Fruit fly (Drosophila melanogaster) whole organism, adult: ENCODE results near the gene Wdr24.

Source experiments
- CG11617 ChIP-seq: fragments of 200-800 bp; sonication (Bioruptor generic); optimal IDR thresholded peaks from 2 replicates; lab custom pipeline; 2017; ENCODE audit warnings: mild to moderate bottlenecking, missing biosample characterization, missing genetic modification reagents, missing genetic modification characterization
- CG12768 ChIP-seq: fragments of 200-800 bp; sonication (Bioruptor generic); optimal IDR thresholded peaks from 2 replicates; lab custom pipeline; 2017; ENCODE audit warnings: missing biosample characterization, missing genetic modification characterization, mild to moderate bottlenecking, moderate library complexity, missing genetic modification reagents
- CG14711 ChIP-seq: fragments of 200-800 bp; sonication (Bioruptor generic); optimal IDR thresholded peaks from 2 replicates; lab custom pipeline; 2018; ENCODE audit warnings: missing biosample characterization, mild to moderate bottlenecking, missing genetic modification characterization, moderate library complexity
- CG1620 ChIP-seq: fragments of 200-800 bp; sonication (Bioruptor generic); optimal IDR thresholded peaks from 2 replicates; lab custom pipeline; 2016; ENCODE audit warnings: missing biosample characterization, missing genetic modification characterization
- CG33017 ChIP-seq: fragments of 200-800 bp; sonication (Bioruptor generic); optimal IDR thresholded peaks from 2 replicates; lab custom pipeline; 2018; ENCODE audit warnings: missing biosample characterization, mild to moderate bottlenecking, missing genetic modification characterization, moderate library complexity
- CG5204 ChIP-seq: fragments of 200-800 bp; sonication (Bioruptor generic); optimal IDR thresholded peaks from 2 replicates; lab custom pipeline; 2016; ENCODE audit warnings: missing biosample characterization, missing genetic modification characterization
- CG7045 ChIP-seq: fragments of 200-800 bp; sonication (Bioruptor generic); optimal IDR thresholded peaks from 2 replicates; lab custom pipeline; 2017; ENCODE audit warnings: missing biosample characterization, mild to moderate bottlenecking, missing genetic modification characterization
- CG7101 ChIP-seq: fragments of 200-800 bp; sonication (Bioruptor generic); optimal IDR thresholded peaks from 2 replicates; lab custom pipeline; 2018; ENCODE audit warnings: missing biosample characterization, mild to moderate bottlenecking, missing genetic modification characterization, moderate library complexity
- Clk ChIP-seq: fragments of 200-800 bp; sonication (Bioruptor generic); optimal IDR thresholded peaks from 2 replicates; lab custom pipeline; 2017; ENCODE audit warnings: missing biosample characterization, missing genetic modification characterization
- Crg-1 ChIP-seq: fragments of 200-800 bp; sonication (Bioruptor generic); optimal IDR thresholded peaks from 2 replicates; lab custom pipeline; 2016; ENCODE audit warnings: missing biosample characterization, missing genetic modification characterization
- Hr96 ChIP-seq: fragments of 200-800 bp; sonication (Bioruptor generic); optimal IDR thresholded peaks from 2 replicates; lab custom pipeline; 2016; ENCODE audit warnings: missing biosample characterization, missing genetic modification characterization
- Mnt ChIP-seq: fragments of 200-800 bp; sonication (Bioruptor generic); optimal IDR thresholded peaks from 2 replicates; lab custom pipeline; 2016; ENCODE audit warnings: missing biosample characterization, mild to moderate bottlenecking, missing genetic modification characterization
- bab1 ChIP-seq: fragments of 200-800 bp; sonication (Bioruptor generic); optimal IDR thresholded peaks from 3 replicates; lab custom pipeline; 2019; ENCODE audit warnings: missing biosample characterization, mild to moderate bottlenecking, missing genetic modification characterization, moderate library complexity
- cic ChIP-seq: fragments of 200-800 bp; sonication (Bioruptor generic); optimal IDR thresholded peaks from 2 replicates; lab custom pipeline; 2017; ENCODE audit warnings: missing biosample characterization, mild to moderate bottlenecking, missing genetic modification characterization, moderate library complexity
- cnc ChIP-seq, 2 experiments: fragments of >200 bp; optimal IDR thresholded peaks; 2 replicates each; lab custom pipeline; 2017
- kay ChIP-seq: fragments of 200-800 bp; sonication (Bioruptor generic); peaks from one replicate; lab custom pipeline; 2016; ENCODE audit warnings: missing biosample characterization, missing genetic modification characterization, borderline replicate concordance
- ovo ChIP-seq: fragments of 200-800 bp; sonication (Bioruptor generic); optimal IDR thresholded peaks from 2 replicates; lab custom pipeline; 2016; ENCODE audit warnings: missing biosample characterization, missing genetic modification characterization
- pad ChIP-seq: fragments of 200-800 bp; sonication (Bioruptor generic); optimal IDR thresholded peaks from 3 replicates; lab custom pipeline; 2017; ENCODE audit warnings: missing biosample characterization, missing genetic modification characterization, mild to moderate bottlenecking, moderate library complexity, missing genetic modification reagents
- tj ChIP-seq: fragments of 200-800 bp; sonication (Bioruptor generic); optimal IDR thresholded peaks from 3 replicates; lab custom pipeline; 2017; ENCODE audit warnings: missing biosample characterization, mild to moderate bottlenecking, missing genetic modification characterization, moderate library complexity
- toe ChIP-seq: fragments of 200-800 bp; sonication (Bioruptor generic); optimal IDR thresholded peaks from 2 replicates; lab custom pipeline; 2016; ENCODE audit warnings: missing biosample characterization, missing genetic modification characterization

Wdr24 gene

dm6 chr3R:29772090-29772794 is 27.4 kb upstream of the Wdr24 start:
- TF ChIP-seq Hr96: peak; percentile 59
- peak; percentile 50 for TF ChIP-seq CG7045 (GFP tag; lab: Kevin White, UChicago)
- peak; percentile 16 for TF ChIP-seq tj
- TF ChIP-seq cnc (optimal IDR thresholded peaks at IDR 0.05; lab: Kevin White, UChicago): peak in 1 of 2 experiments; percentile 89
- no peak for TF ChIP-seq bab1
- no peak for TF ChIP-seq CG12768 (GFP tag; lab: Kevin White, UChicago)
- TF ChIP-seq toe: peak; percentile 19
- no peak for TF ChIP-seq CG14711 (tag; lab: Kevin White, UChicago)
- peak; percentile 36 for TF ChIP-seq CG5204 (GFP tag; lab: Kevin White, UChicago)
- peak; percentile 46 for TF ChIP-seq pad (GFP tag; lab: Kevin White, UChicago)
- TF ChIP-seq CG11617 (GFP tag; lab: Kevin White, UChicago): peak; percentile 29
- peak; percentile 5 for TF ChIP-seq ovo
- TF ChIP-seq CG1620: no peak

- TF ChIP-seq CG5204 (GFP tag; lab: Kevin White, UChicago) (no peak), Mnt (peak; percentile 87), cnc (optimal IDR thresholded peaks at IDR 0.05; lab: Kevin White, UChicago) (no peak), Crg-1 (GFP tag; lab: Kevin White, UChicago) (no peak), CG7045 (GFP tag; lab: Kevin White, UChicago) (no peak), CG14711 (tag; lab: Kevin White, UChicago) (no peak), kay (GFP tag; lab: Kevin White, UChicago) (no peak), Hr96 (no peak), CG1620 (no peak), cic (GFP tag; lab: Kevin White, UChicago) (peak; percentile 86), CG33017 (tag; lab: Kevin White, UChicago) (peak; percentile 20), CG12768 (GFP tag; lab: Kevin White, UChicago) (no peak), ovo (no peak), pad (GFP tag; lab: Kevin White, UChicago) (no peak), bab1 (no peak), CG11617 (GFP tag; lab: Kevin White, UChicago) (no peak), toe (no peak), Clk (GFP tag; lab: Kevin White, UChicago) (no peak), tj (no peak), CG7101 (tag; lab: Kevin White, UChicago) (no peak)
Observed at dm6 chr3R:29771645-29772089, 26.8 kb upstream of the Wdr24 start.

dm6 chr3R:29770930-29771329 is 26.0 kb upstream of the Wdr24 start:
- TF ChIP-seq CG7045 (GFP tag; lab: Kevin White, UChicago) (no peak), CG14711 (tag; lab: Kevin White, UChicago) (no peak), CG1620 (no peak), cic (GFP tag; lab: Kevin White, UChicago) (no peak), CG5204 (GFP tag; lab: Kevin White, UChicago) (no peak), tj (no peak), Mnt (no peak), Clk (GFP tag; lab: Kevin White, UChicago) (no peak), CG7101 (tag; lab: Kevin White, UChicago) (no peak), Crg-1 (GFP tag; lab: Kevin White, UChicago) (no peak), Hr96 (no peak), kay (GFP tag; lab: Kevin White, UChicago) (no peak), CG12768 (GFP tag; lab: Kevin White, UChicago) (no peak), pad (GFP tag; lab: Kevin White, UChicago) (no peak), bab1 (no peak), CG11617 (GFP tag; lab: Kevin White, UChicago) (no peak), ovo (no peak), toe (no peak)

- TF ChIP-seq CG7101 (tag; lab: Kevin White, UChicago): no peak
- no peak for TF ChIP-seq kay (GFP tag; lab: Kevin White, UChicago)
- TF ChIP-seq Crg-1 (GFP tag; lab: Kevin White, UChicago): no peak
- TF ChIP-seq CG7045 (GFP tag; lab: Kevin White, UChicago): no peak
- TF ChIP-seq Clk (GFP tag; lab: Kevin White, UChicago): no peak
- TF ChIP-seq bab1: no peak
- TF ChIP-seq CG33017 (tag; lab: Kevin White, UChicago): no peak
- no peak for TF ChIP-seq CG12768 (GFP tag; lab: Kevin White, UChicago)
- TF ChIP-seq cnc (optimal IDR thresholded peaks at IDR 0.05; lab: Kevin White, UChicago): no peak
- TF ChIP-seq Mnt: no peak
- TF ChIP-seq ovo: no peak
- no peak for TF ChIP-seq toe
- no peak for TF ChIP-seq cic (GFP tag; lab: Kevin White, UChicago)
- TF ChIP-seq Hr96: no peak
- no peak for TF ChIP-seq CG5204 (GFP tag; lab: Kevin White, UChicago)
- TF ChIP-seq CG11617 (GFP tag; lab: Kevin White, UChicago): no peak
Observed at dm6 chr3R:29767236-29767635, 22.3 kb upstream of the Wdr24 start.

dm6 chr3R:29765267-29766095 is 20.6 kb upstream of the Wdr24 start, which contains the start of gene kay:
kay (plus strand) TSS chr3R:29765995.
- peak; percentile 60 for TF ChIP-seq CG12768 (GFP tag; lab: Kevin White, UChicago)
- TF ChIP-seq kay (GFP tag; lab: Kevin White, UChicago): peak; percentile 53
- TF ChIP-seq Hr96: peak; percentile 2
- no peak for TF ChIP-seq Mnt
- no peak for TF ChIP-seq bab1
